Worm (Caenorhabditis elegans): ENCODE results near the gene C48B4.7.

C48B4.7 gene

DNA sequence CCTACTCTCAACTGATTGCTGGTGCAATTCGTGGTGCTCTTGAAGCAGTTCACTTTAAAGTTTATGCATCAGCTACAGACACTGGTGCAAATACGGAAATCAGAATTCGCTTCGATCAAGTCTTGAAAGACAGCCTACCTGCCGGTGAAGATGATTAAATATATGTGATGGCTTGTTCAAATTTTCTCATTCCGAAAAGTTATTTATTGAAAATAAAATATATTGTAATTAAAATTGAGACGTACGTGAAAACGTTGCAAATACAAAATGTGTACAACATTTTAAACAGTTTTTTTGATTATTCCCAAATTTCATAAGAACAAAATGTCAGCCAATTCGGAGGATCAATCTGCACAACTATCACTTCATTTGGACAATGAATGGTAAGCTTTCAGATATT lies 32.4 kb downstream of the C48B4.7 start, which contains the start of gene ZK1098.6:
ZK1098.6 (plus strand) TSS at position 301 of the 400 bp plus-strand sequence.
- TF ChIP-seq dmd-4 (tag; optimal IDR thresholded peaks at IDR 0.05) (no peak), nhr-11 (tag; optimal IDR thresholded peaks at IDR 0.05) (no peak), ztf-1 (GFP tag; conservative IDR thresholded peaks at IDR 0.05) (no peak), nhr-129 (tag; optimal IDR thresholded peaks at IDR 0.05) (no peak), ztf-11 (tag; optimal IDR thresholded peaks at IDR 0.05) (no peak)

DNA sequence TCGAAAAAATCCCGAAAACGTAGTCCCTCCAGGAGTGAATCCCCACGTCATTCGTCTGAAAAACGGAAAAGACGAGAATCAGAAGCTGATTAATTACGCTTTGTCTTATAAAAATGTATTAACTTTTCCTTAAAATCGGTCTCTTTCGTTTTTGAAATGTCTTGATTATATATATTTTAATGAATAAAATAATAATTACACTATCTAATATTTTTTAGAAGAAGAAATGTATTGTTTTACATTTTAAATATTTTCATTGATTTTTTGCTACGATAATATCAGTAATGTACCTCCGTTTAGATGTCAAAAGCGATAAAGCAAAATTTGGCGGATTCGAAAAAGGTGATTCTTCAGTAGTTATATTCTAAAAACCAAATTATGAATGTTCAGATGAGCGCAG lies 34.0 kb downstream of the C48B4.7 start, which contains the start of gene trpp-3:
trpp-3 (plus strand) TSS at position 301 of the 400 bp plus-strand sequence.
- no peak for TF ChIP-seq ama-1 (optimal IDR thresholded peaks at IDR 0.05)
- no peak for TF ChIP-seq snpc-4 (tag; optimal IDR thresholded peaks at IDR 0.05)
- no peak for TF ChIP-seq nhr-11 (tag; optimal IDR thresholded peaks at IDR 0.05)

DNA sequence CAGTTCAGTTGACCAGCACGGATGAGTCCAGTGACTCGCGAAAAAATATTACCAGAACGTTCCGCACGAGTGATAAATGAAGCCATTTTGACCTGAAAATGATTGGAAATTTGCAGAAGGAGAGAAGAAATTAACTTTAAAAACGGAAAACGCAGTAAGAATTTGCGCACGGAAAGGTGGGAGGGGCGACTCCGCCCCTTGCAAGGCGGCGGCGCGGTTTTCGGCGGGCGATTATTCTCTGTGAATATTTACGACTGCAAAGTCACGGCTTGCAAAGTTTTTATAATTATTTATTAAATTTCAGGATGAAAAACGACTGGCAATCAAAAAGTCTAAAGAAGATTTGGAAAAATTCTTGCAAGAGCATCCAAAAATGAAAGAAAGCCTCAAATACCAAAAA lies 35.6 kb downstream of the C48B4.7 start, which contains the start of gene mrps-23:
mrps-23 (minus strand) TSS at position 92 of the 400 bp plus-strand sequence.
- TF ChIP-seq nhr-129 (tag; optimal IDR thresholded peaks at IDR 0.05) (no peak), unc-62 (GFP tag; optimal IDR thresholded peaks at IDR 0.05) (no peak), mab-5 (tag; optimal IDR thresholded peaks at IDR 0.05) (no peak), blmp-1 (tag; optimal IDR thresholded peaks at IDR 0.05; ENCODE audit: insufficient read depth) (no peak), zag-1 (tag; optimal IDR thresholded peaks at IDR 0.05) (no peak), ztf-1 (GFP tag; conservative IDR thresholded peaks at IDR 0.05) (no peak), skn-1 (tag; optimal IDR thresholded peaks at IDR 0.05) (no peak), nhr-12 (tag; optimal IDR thresholded peaks at IDR 0.05) (no peak), lsy-2 (tag; optimal IDR thresholded peaks at IDR 0.05) (peak in 1 of 2 experiments; percentile 31), lin-13 (GFP tag; optimal IDR thresholded peaks at IDR 0.05) (no peak), unc-55 (GFP tag; optimal IDR thresholded peaks at IDR 0.05) (peak; percentile 24), aly-2 (tag; optimal IDR thresholded peaks at IDR 0.05) (no peak), nhr-21 (tag; optimal IDR thresholded peaks at IDR 0.05) (no peak), nhr-25 (tag; optimal IDR thresholded peaks at IDR 0.05) (peak; percentile 14), fos-1 (tag; optimal IDR thresholded peaks at IDR 0.05) (no peak), gmeb-1 (tag; optimal IDR thresholded peaks at IDR 0.05) (no peak), ztf-11 (tag; optimal IDR thresholded peaks at IDR 0.05) (no peak), nhr-23 (tag; optimal IDR thresholded peaks at IDR 0.05) (no peak), dmd-4 (tag; optimal IDR thresholded peaks at IDR 0.05) (no peak), mbf-1 (tag; optimal IDR thresholded peaks at IDR 0.05) (no peak), lin-39 (tag; optimal IDR thresholded peaks at IDR 0.05) (no peak)

DNA sequence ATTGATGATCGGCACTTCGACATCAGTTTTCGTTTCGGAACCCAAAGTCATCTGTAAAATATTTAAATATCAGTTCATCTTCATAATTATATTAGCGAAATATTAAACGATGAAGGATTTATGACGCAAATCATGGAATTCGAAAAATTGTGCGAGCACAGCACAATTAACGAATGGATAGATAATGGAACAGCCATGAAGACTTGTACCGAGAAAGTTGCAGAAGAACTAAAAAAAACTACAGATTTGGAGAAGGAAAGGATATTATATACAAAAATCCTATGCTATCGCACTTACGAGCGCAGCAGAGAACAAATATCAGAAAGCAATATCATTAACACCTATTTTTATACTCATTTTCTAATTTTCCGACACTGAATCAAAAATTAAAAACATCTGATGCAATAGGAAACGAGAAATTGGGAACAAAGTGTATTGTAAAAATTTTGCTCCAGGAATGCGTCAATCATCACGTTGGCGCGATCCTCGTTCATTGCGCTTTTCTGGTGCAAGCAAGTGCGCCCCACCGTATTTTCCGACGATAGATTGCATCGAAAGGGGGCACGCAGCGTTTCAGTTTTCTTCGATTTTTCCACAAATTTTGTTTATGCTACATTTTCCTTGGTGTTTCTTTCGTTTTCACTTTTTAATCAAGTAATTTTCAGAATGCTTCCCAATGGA lies 37.7 kb downstream of the C48B4.7 start, which contains the start of the genes clu-1 and prp-40:
clu-1 (minus strand) TSS at position 51 of the 681 bp plus-strand sequence.
prp-40 (plus strand) TSS at position 666 of the 681 bp plus-strand sequence.
- TF ChIP-seq sem-4 (tag; optimal IDR thresholded peaks at IDR 0.05), result peak; percentile 67
- TF ChIP-seq ceh-82 (tag; optimal IDR thresholded peaks at IDR 0.05), result peak; percentile 12
- TF ChIP-seq egl-27 (tag; optimal IDR thresholded peaks at IDR 0.05), result no peak
- no peak for TF ChIP-seq elt-1 (tag; optimal IDR thresholded peaks at IDR 0.05)
- TF ChIP-seq lin-11 (tag; optimal IDR thresholded peaks at IDR 0.05), result peak; percentile 85
- TF ChIP-seq nhr-237 (tag; optimal IDR thresholded peaks at IDR 0.05), result no peak
- TF ChIP-seq ztf-1 (GFP tag; conservative IDR thresholded peaks at IDR 0.05), result no peak
- no peak for TF ChIP-seq lin-39 (tag; optimal IDR thresholded peaks at IDR 0.05)
- peak; percentile 86 to 95 for TF ChIP-seq lsy-2 (tag; optimal IDR thresholded peaks at IDR 0.05)
- peak; percentile 48 for TF ChIP-seq snpc-4 (tag; optimal IDR thresholded peaks at IDR 0.05)
- peak; percentile 90 for TF ChIP-seq lin-13 (GFP tag; optimal IDR thresholded peaks at IDR 0.05)
- no peak for TF ChIP-seq skn-1 (tag; optimal IDR thresholded peaks at IDR 0.05)
- peak; percentile 90 for TF ChIP-seq nhr-25 (tag; optimal IDR thresholded peaks at IDR 0.05)
- no peak for TF ChIP-seq unc-62 (GFP tag; optimal IDR thresholded peaks at IDR 0.05)
- peak; percentile 98 for TF ChIP-seq C34F6.9 (tag; optimal IDR thresholded peaks at IDR 0.05)
- peak; percentile 89 for TF ChIP-seq sma-3 (GFP tag; optimal IDR thresholded peaks at IDR 0.05)
- TF ChIP-seq alr-1 (tag; optimal IDR thresholded peaks at IDR 0.05), result no peak
- TF ChIP-seq nhr-129 (tag; optimal IDR thresholded peaks at IDR 0.05), result peak; percentile 96
- TF ChIP-seq dmd-4 (tag; optimal IDR thresholded peaks at IDR 0.05), result no peak
- TF ChIP-seq R02D3.7 (tag; optimal IDR thresholded peaks at IDR 0.05), result peak; percentile 15
- no peak for TF ChIP-seq ztf-11 (tag; optimal IDR thresholded peaks at IDR 0.05)
- TF ChIP-seq mab-5 (tag; optimal IDR thresholded peaks at IDR 0.05), result peak; percentile 89
- TF ChIP-seq mdl-1 (tag; optimal IDR thresholded peaks at IDR 0.05), result peak in 1 of 2 experiments; percentile 46
- peak; percentile 42 for TF ChIP-seq ama-1 (optimal IDR thresholded peaks at IDR 0.05)
- peak; percentile 72 for TF ChIP-seq nhr-6 (tag; optimal IDR thresholded peaks at IDR 0.05)
- peak; percentile 73 for TF ChIP-seq nhr-10 (tag; optimal IDR thresholded peaks at IDR 0.05)
- TF ChIP-seq peb-1 (tag; optimal IDR thresholded peaks at IDR 0.05), result no peak
- TF ChIP-seq fos-1 (tag; optimal IDR thresholded peaks at IDR 0.05), result peak; percentile 73
- peak; percentile 33 for TF ChIP-seq ZK546.5 (tag; optimal IDR thresholded peaks at IDR 0.05)
- no peak for TF ChIP-seq nhr-11 (tag; optimal IDR thresholded peaks at IDR 0.05)
- TF ChIP-seq unc-55 (GFP tag; optimal IDR thresholded peaks at IDR 0.05), result peak; percentile 94
- TF ChIP-seq nhr-21 (tag; optimal IDR thresholded peaks at IDR 0.05), result peak; percentile 84
- peak; percentile 36 for TF ChIP-seq blmp-1 (tag; optimal IDR thresholded peaks at IDR 0.05; ENCODE audit: insufficient read depth)
- no peak for TF ChIP-seq nhr-77 (tag; optimal IDR thresholded peaks at IDR 0.05)
- peak; percentile 84 for TF ChIP-seq sma-9 (GFP tag; optimal IDR thresholded peaks at IDR 0.05)
- TF ChIP-seq sma-9 (tag; optimal IDR thresholded peaks at IDR 0.05), result no peak
- peak; percentile 91 for TF ChIP-seq F13H6.1 (tag; optimal IDR thresholded peaks at IDR 0.05)
- TF ChIP-seq gmeb-1 (tag; optimal IDR thresholded peaks at IDR 0.05), result peak; percentile 89
- no peak for TF ChIP-seq mbf-1 (tag; optimal IDR thresholded peaks at IDR 0.05)
